Fruit fly (Drosophila melanogaster) whole organism, adult: ENCODE data around the gene CG10969.

Source experiments
- CG33017 ChIP-seq: fragments of 200-800 bp; sonication (Bioruptor generic); optimal IDR thresholded peaks from 2 replicates; lab custom pipeline; 2018; ENCODE audit warnings: missing biosample characterization, mild to moderate bottlenecking, missing genetic modification characterization, moderate library complexity
- CG5204 ChIP-seq: fragments of 200-800 bp; sonication (Bioruptor generic); optimal IDR thresholded peaks from 2 replicates; lab custom pipeline; 2016; ENCODE audit warnings: missing biosample characterization, missing genetic modification characterization
- CG7045 ChIP-seq: fragments of 200-800 bp; sonication (Bioruptor generic); optimal IDR thresholded peaks from 2 replicates; lab custom pipeline; 2017; ENCODE audit warnings: missing biosample characterization, mild to moderate bottlenecking, missing genetic modification characterization
- cic ChIP-seq: fragments of 200-800 bp; sonication (Bioruptor generic); optimal IDR thresholded peaks from 2 replicates; lab custom pipeline; 2017; ENCODE audit warnings: missing biosample characterization, mild to moderate bottlenecking, missing genetic modification characterization, moderate library complexity
- pad ChIP-seq: fragments of 200-800 bp; sonication (Bioruptor generic); optimal IDR thresholded peaks from 3 replicates; lab custom pipeline; 2017; ENCODE audit warnings: missing biosample characterization, missing genetic modification characterization, mild to moderate bottlenecking, moderate library complexity, missing genetic modification reagents
- tj ChIP-seq: fragments of 200-800 bp; sonication (Bioruptor generic); optimal IDR thresholded peaks from 3 replicates; lab custom pipeline; 2017; ENCODE audit warnings: missing biosample characterization, mild to moderate bottlenecking, missing genetic modification characterization, moderate library complexity

dm6 chr3L:12805660-12806289 is 24.9 kb upstream of the CG10969 start, which contains the start of gene Sap130:
- TF ChIP-seq tj (GFP tag; lab: Kevin White, UChicago) (no peak), CG7045 (GFP tag; lab: Kevin White, UChicago) (no peak), pad (GFP tag; lab: Kevin White, UChicago) (no peak), CG5204 (GFP tag; lab: Kevin White, UChicago) (no peak), CG33017 (tag; lab: Kevin White, UChicago) (no peak), cic (GFP tag; lab: Kevin White, UChicago) (no peak)
